Fruit fly (Drosophila melanogaster) whole organism, wandering third instar larva: ENCODE data around the gene Sf3b6.

Experiments
- h ChIP-seq: fragments of 200-800 bp; sonication (Bioruptor generic); optimal IDR thresholded peaks from 3 replicates; lab custom pipeline; 2016; ENCODE audit warnings: missing biosample characterization, mild to moderate bottlenecking, missing genetic modification characterization
- lola ChIP-seq: fragments of >200 bp; optimal IDR thresholded peaks from 2 replicates; lab custom pipeline; 2017; ENCODE audit warnings: missing biosample characterization, missing genetic modification characterization
- sage ChIP-seq: fragments of 200-800 bp; sonication (Bioruptor generic); optimal IDR thresholded peaks from 2 replicates; lab custom pipeline; 2016; ENCODE audit warnings: missing biosample characterization, mild to moderate bottlenecking, missing genetic modification characterization

DNA sequence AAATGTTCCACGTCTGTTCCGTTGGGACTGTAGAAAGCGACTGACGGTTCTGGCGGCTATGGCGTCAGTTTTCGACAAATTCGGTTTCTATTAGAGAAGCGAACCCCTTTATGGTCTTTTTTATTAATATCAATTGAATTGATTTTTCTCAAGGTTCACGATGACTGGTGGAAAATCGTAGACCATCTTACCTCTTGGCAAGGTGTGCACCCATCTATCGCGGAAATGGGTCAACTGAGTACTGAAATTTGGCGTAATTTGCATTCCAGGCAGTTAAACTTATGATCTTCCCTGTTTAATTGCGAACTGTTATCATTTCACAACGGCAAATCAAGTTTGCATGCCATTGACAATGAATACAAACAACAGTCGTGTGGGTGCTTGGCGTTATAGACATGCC, 47.0 kb upstream of the Sf3b6 start, which contains the start of gene CG10226:
- TF ChIP-seq sage (GFP tag; lab: Kevin White, UChicago) (no peak), lola (GFP tag; lab: Kevin White, UChicago) (no peak), h (no peak)
